Worm (Caenorhabditis elegans) whole organism, mixed stage, embryonic: ENCODE data around the gene R107.5.

Source experiments
- M03D4.4 ChIP-seq: sonication (generic microtip); optimal IDR thresholded peaks from 2 replicates; lab custom pipeline; 2017; ENCODE audit warnings: mild to moderate bottlenecking, missing genetic modification characterization, missing compliant biosample characterization
- blmp-1 ChIP-seq: fragments of 150-350 bp; optimal IDR thresholded peaks from 2 replicates; lab custom pipeline; 2014; ENCODE audit warnings: missing biosample characterization, missing genetic modification characterization
- ceh-43 ChIP-seq: fragments of 200-800 bp; sonication (Bioruptor generic); optimal IDR thresholded peaks from 2 replicates; lab custom pipeline; 2018; ENCODE audit warnings: mild to moderate bottlenecking, missing genetic modification characterization, moderate library complexity, missing compliant biosample characterization
- elt-1 ChIP-seq: sonication (generic microtip); optimal IDR thresholded peaks from 2 replicates; lab custom pipeline; 2017; ENCODE audit warnings: missing genetic modification characterization, mild to moderate bottlenecking, missing compliant biosample characterization, antibody characterized with exemption, moderate library complexity, borderline replicate concordance; ENCODE audit not compliant: insufficient read depth
- flh-1 ChIP-seq: fragments of 200-800 bp; sonication (Bioruptor generic); optimal IDR thresholded peaks from 2 replicates; lab custom pipeline; 2018; ENCODE audit warnings: mild to moderate bottlenecking, missing genetic modification characterization, moderate library complexity, missing compliant biosample characterization
- ham-2 ChIP-seq: fragments of 200-800 bp; sonication (Bioruptor generic); optimal IDR thresholded peaks from 2 replicates; lab custom pipeline; 2018; ENCODE audit warnings: mild to moderate bottlenecking, missing genetic modification characterization, missing compliant biosample characterization
- hlh-1 ChIP-seq: fragments of 150-350 bp; optimal IDR thresholded peaks from 2 replicates; lab custom pipeline; 2014; ENCODE audit warnings: missing biosample characterization, missing genetic modification reagents, missing genetic modification characterization
- lin-32 ChIP-seq: fragments of 200-800 bp; sonication (Bioruptor generic); optimal IDR thresholded peaks from 2 replicates; lab custom pipeline; 2018; ENCODE audit warnings: mild to moderate bottlenecking, missing genetic modification characterization, missing compliant biosample characterization
- lsy-2 ChIP-seq: fragments of 150-350 bp; optimal IDR thresholded peaks from 2 replicates; lab custom pipeline; 2014; ENCODE audit warnings: missing biosample characterization, missing genetic modification characterization
- mab-5 ChIP-seq: fragments of 150-350 bp; optimal IDR thresholded peaks from 2 replicates; lab custom pipeline; 2014; ENCODE audit warnings: missing biosample characterization, missing genetic modification characterization
- nhr-12 ChIP-seq: fragments of 150-350 bp; optimal IDR thresholded peaks from 2 replicates; lab custom pipeline; 2014; ENCODE audit warnings: missing biosample characterization, missing genetic modification characterization
- nhr-2 ChIP-seq: fragments of 150-350 bp; optimal IDR thresholded peaks from 2 replicates; lab custom pipeline; 2014; ENCODE audit warnings: missing biosample characterization, missing genetic modification characterization
- nhr-237 ChIP-seq: fragments of 150-350 bp; optimal IDR thresholded peaks from 2 replicates; lab custom pipeline; 2014; ENCODE audit warnings: missing biosample characterization, missing genetic modification characterization
- pha-4 ChIP-seq: fragments of 150-350 bp; optimal IDR thresholded peaks from 2 replicates; lab custom pipeline; 2018; ENCODE audit warnings: missing biosample characterization, missing genetic modification reagents, missing genetic modification characterization
- sem-2 ChIP-seq: fragments of 200-800 bp; sonication (Bioruptor generic); optimal IDR thresholded peaks from 2 replicates; lab custom pipeline; 2018; ENCODE audit warnings: mild to moderate bottlenecking, missing genetic modification characterization, missing compliant biosample characterization
- snpc-4 ChIP-seq: fragments of 150-350 bp; optimal IDR thresholded peaks from 2 replicates; lab custom pipeline; 2014; ENCODE audit warnings: missing biosample characterization, missing genetic modification characterization
- sptf-1 ChIP-seq: sonication (generic microtip); optimal IDR thresholded peaks from 2 replicates; lab custom pipeline; 2017; ENCODE audit warnings: mild to moderate bottlenecking, missing genetic modification characterization, moderate library complexity, missing compliant biosample characterization
- tbx-8 ChIP-seq: fragments of 200-800 bp; sonication (Bioruptor generic); optimal IDR thresholded peaks from 2 replicates; lab custom pipeline; 2018; ENCODE audit warnings: mild to moderate bottlenecking, missing genetic modification characterization, moderate library complexity, missing compliant biosample characterization
- unc-120 ChIP-seq: sonication (generic microtip); optimal IDR thresholded peaks from 2 replicates; lab custom pipeline; 2017; ENCODE audit warnings: missing genetic modification characterization, missing compliant biosample characterization; ENCODE audit not compliant: poor library complexity, severe bottlenecking
- unc-39 ChIP-seq: fragments of 150-350 bp; optimal IDR thresholded peaks from 2 replicates; lab custom pipeline; 2014; ENCODE audit warnings: missing biosample characterization, missing genetic modification characterization
- unc-62 ChIP-seq: fragments of 150-350 bp; optimal IDR thresholded peaks from 2 replicates; lab custom pipeline; 2014; ENCODE audit warnings: missing biosample characterization, missing genetic modification reagents, missing genetic modification characterization
- zip-8 ChIP-seq: fragments of 150-350 bp; optimal IDR thresholded peaks from 2 replicates; lab custom pipeline; 2014; ENCODE audit warnings: missing biosample characterization, missing genetic modification characterization
- ztf-11 ChIP-seq: fragments of 150-350 bp; optimal IDR thresholded peaks from 2 replicates; lab custom pipeline; 2014; ENCODE audit warnings: missing biosample characterization, missing genetic modification characterization

R107.5 gene

DNA sequence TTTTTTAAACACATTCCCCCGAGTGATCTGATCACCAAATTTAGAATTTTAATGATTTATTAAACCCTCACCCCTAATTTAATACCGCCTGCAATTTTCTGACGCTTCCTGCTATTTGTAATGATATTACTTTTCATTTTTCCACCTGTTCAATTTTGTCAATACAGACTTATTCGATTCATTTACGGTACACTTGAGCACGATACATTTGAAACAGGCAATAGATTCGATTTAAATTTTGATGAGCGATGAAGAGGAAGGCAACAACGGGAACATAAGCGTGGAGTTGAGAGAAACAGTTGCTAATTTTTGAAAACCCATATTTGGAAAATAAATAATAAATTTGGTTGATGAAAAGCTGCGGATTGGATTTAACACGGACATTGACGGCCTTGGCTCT, 48.9 kb downstream of the R107.5 start:
- TF ChIP-seq snpc-4 (tag; lab: Kevin White, UChicago) (no peak), unc-120 (tag; lab: Kevin White, UChicago) (no peak), pha-4 (tag; lab: Kevin White, UChicago) (no peak), sptf-1 (tag; lab: Kevin White, UChicago) (no peak), elt-1 (no peak), hlh-1 (tag; lab: Kevin White, UChicago) (no peak), nhr-237 (tag; lab: Kevin White, UChicago) (no peak), mab-5 (tag; lab: Kevin White, UChicago) (no peak), unc-62 (no peak), zip-8 (no peak), blmp-1 (tag; lab: Kevin White, UChicago) (no peak), lin-32 (GFP tag; lab: Kevin White, UChicago) (no peak), sem-2 (GFP tag; lab: Kevin White, UChicago) (no peak), M03D4.4 (tag; lab: Kevin White, UChicago) (no peak), ham-2 (GFP tag; lab: Kevin White, UChicago) (no peak), nhr-2 (no peak), ztf-11 (tag; lab: Kevin White, UChicago) (no peak), ceh-43 (no peak), lsy-2 (no peak), nhr-12 (tag; lab: Kevin White, UChicago) (no peak)

DNA sequence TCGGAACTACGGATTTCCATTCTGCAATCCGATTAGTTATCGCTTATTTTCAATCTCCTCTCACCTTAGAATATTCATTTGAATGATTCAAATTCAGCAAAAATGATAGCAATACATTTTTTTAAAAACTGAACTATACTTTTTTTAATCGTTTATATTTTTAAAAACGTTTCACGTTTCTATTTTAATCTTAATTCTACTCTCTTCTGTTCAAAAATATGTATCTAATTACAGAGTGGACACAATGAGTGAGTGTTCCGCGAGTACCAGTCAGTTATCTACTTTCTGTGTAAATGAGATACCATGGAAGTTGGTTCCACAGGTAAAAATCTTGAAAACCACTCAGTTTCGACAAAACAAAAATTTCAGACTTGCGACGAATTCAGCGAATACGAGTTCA, 51.0 kb downstream of the R107.5 start, which contains the start of the genes F59B2.15 and zif-1:
Gene F59B2.15, minus strand, starts transcription at position 101 of the 400 bp plus-strand sequence.
Gene zif-1, plus strand, starts transcription at position 235 of the 400 bp plus-strand sequence.
- no peak for TF ChIP-seq flh-1 (GFP tag; lab: Kevin White, UChicago)
- no peak for TF ChIP-seq tbx-8 (GFP tag; lab: Kevin White, UChicago)
- TF ChIP-seq hlh-1 (tag; lab: Kevin White, UChicago) = no peak
- TF ChIP-seq unc-62 = no peak
- TF ChIP-seq ham-2 (GFP tag; lab: Kevin White, UChicago) = no peak

DNA sequence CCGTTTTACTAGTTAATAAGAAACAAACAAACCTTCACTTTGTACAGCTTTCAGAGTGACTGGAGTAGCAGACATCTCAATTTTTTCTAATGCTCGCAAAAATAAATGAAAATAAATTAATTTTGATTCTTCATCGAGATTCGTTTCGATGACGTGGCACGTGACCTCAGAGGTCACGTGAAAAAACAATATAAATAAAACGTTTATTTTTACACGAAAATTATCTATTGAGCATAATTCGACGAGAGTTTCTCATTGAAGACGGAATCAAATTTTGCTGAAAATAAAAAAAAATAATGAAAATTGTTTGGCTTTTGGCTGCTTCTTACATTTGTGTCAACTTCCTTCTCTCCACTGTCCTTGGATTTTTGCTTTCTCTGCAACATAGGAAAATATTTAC, 51.7 kb downstream of the R107.5 start, which contains the start of gene rpn-6.2:
Gene rpn-6.2, minus strand, starts transcription at position 101 of the 400 bp plus-strand sequence.
- TF ChIP-seq zip-8 (no peak), unc-39 (tag; lab: Kevin White, UChicago) (no peak)
